Fruit fly (Drosophila melanogaster): ENCODE data around the gene CG31457.

CG31457 gene

DNA sequence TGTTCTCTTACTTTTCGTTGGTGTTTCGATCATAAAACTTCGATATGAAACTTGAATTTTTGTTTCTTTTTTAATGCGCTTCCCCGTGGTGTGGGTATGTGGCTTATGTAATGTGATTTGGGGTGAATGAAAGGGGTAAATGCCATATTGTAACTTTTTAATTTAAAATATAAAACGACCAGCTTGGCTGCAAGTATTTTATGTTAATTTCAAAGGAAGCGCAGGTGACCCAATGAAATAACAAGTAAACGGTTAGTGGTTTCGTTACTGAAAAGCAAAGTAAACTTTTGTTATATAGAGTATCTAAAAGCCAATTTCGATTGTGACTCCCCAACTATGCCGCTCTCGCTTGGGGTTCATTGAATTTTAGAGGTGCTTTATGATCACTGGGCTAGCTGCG lies 16.9 kb upstream of the CG31457 start (continued):
- TF ChIP-seq Gug (GFP tag; IDR thresholded peaks at IDR 0.05) (no peak), vri (GFP tag; optimal IDR thresholded peaks at IDR 0.05) (peak; percentile 5), achi (GFP tag; optimal IDR thresholded peaks at IDR 0.05) (peak; percentile 11), CG31627 (GFP tag; optimal IDR thresholded peaks at IDR 0.05) (peak; percentile 26)

DNA sequence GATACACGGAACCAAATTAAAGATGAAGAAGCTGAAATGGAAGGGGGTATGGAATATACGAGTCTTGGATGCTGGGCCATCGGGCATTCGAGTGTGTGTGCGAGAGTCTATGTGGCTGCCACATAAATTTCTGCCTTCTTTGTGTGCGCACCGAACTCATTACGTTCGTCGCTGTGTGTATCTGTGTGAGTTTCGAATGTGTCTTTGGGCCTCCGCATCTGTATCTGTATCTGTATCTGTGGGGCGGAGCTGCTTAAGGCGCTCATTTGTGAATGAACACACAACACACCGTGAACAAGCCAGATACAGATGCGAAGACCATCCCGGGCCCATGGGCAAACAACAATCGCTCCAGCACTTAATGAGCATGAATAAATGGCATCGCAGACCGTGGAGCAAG lies 15.7 kb upstream of the CG31457 start:
- no peak for TF ChIP-seq eg (GFP tag; IDR thresholded peaks at IDR 0.05)
- TF ChIP-seq CG3919 (GFP tag; optimal IDR thresholded peaks at IDR 0.05), result no peak
- TF ChIP-seq fkh (GFP tag; optimal IDR thresholded peaks at IDR 0.05), result no peak
- TF ChIP-seq Sox15 (GFP tag; optimal IDR thresholded peaks at IDR 0.05), result no peak

DNA sequence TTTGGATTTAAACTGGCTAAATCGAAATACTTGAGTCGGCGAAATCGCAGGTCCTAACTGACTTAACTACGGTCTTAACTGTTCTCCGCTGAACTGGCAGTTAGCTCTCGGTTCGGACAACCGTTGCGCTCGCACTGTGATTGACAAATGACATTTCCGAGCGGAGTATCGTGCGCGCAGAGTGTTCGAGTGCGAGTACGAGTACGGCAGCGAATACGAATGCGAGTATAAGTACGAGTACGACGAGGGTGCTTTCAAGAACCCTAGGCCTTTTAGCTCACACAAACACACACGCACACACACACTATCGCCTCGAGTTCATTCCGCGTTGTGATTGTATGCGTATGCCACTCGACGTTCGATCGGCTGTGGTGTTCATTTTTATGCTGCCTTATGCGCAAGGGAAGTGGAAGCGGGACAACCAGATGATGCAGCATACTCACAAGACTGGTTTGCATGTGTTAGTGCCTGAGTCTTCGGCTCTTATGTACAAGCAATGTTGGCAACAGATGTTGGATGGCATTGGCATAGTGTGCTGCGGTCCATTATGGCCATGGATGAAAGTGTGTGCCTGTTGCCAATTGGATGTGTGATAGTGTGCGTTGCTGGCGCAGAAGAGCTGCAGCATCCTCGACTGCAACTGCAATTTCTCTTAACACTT lies 14.0 kb upstream of the CG31457 start, which contains the start of gene hh:
Gene hh (minus strand): TSS at position 229 of the 661 bp plus-strand sequence.
- TF ChIP-seq Eip78C (GFP tag) (peak; percentile 59), topi (GFP tag; optimal IDR thresholded peaks at IDR 0.05) (no peak), net (GFP tag; optimal IDR thresholded peaks at IDR 0.05) (no peak), fkh (GFP tag; optimal IDR thresholded peaks at IDR 0.05) (peak; percentile 4), ss (GFP tag; optimal IDR thresholded peaks at IDR 0.05) (peak; percentile 15 to 40), Blimp-1 (GFP tag; optimal IDR thresholded peaks at IDR 0.05) (peak; percentile 57), CG8119 (GFP tag; IDR thresholded peaks at IDR 0.05) (0 out of 3 replicates have a peak, but pooled peaks have one; percentile 16), CG11902 (GFP tag; optimal IDR thresholded peaks at IDR 0.05) (no peak), vri (GFP tag; optimal IDR thresholded peaks at IDR 0.05) (peak; percentile 19), CG4318 (GFP tag; optimal IDR thresholded peaks at IDR 0.05) (no peak), Met (GFP tag; optimal IDR thresholded peaks at IDR 0.05) (no peak), dac (GFP tag; optimal IDR thresholded peaks at IDR 0.05) (no peak), dsx (GFP tag; optimal IDR thresholded peaks at IDR 0.05; ENCODE audit: poor library complexity, severe bottlenecking) (peak; percentile 9), Ets21C (GFP tag; optimal IDR thresholded peaks at IDR 0.05) (no peak)

DNA sequence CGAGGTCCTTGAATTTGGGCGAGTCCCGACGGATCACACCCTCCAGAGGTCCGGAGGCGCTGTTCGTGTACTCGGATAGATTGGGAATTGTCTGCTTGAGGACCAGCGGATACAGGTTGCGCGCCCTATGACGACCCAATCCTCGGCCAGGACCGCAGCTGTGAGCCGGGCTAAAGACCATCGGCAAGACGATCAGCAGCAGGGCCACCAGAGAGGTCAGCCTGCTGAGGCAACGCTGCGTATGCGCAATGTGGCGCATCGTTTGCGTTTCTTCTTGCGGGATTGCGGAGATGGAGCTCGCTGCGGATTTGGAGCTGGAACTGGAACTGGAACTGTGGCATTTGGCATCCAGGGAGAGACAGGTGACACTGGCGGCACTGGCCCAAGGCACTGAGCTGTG lies 13.3 kb upstream of the CG31457 start:
- no peak for TF ChIP-seq CG11762 (GFP tag; optimal IDR thresholded peaks at IDR 0.05; ENCODE audit: insufficient read depth)
- no peak for TF ChIP-seq CG31627 (GFP tag; optimal IDR thresholded peaks at IDR 0.05)
- TF ChIP-seq dac (GFP tag; optimal IDR thresholded peaks at IDR 0.05), result no peak
- TF ChIP-seq acj6 (GFP tag; optimal IDR thresholded peaks at IDR 0.05), result no peak
- TF ChIP-seq Sox15 (GFP tag; optimal IDR thresholded peaks at IDR 0.05), result no peak
- no peak for TF ChIP-seq Hr38 (GFP tag; optimal IDR thresholded peaks at IDR 0.05)
- TF ChIP-seq pdm3 (GFP tag; optimal IDR thresholded peaks at IDR 0.05), result no peak
- TF ChIP-seq Ets96B (tag; optimal IDR thresholded peaks at IDR 0.05), result no peak
- no peak for TF ChIP-seq CG10669 (GFP tag; optimal IDR thresholded peaks at IDR 0.05)
- no peak for TF ChIP-seq ss (GFP tag; optimal IDR thresholded peaks at IDR 0.05)
- no peak for TF ChIP-seq Gug (GFP tag; IDR thresholded peaks at IDR 0.05)
- no peak for TF ChIP-seq CG8119 (GFP tag; IDR thresholded peaks at IDR 0.05)
- no peak for TF ChIP-seq CG1621 (tag; optimal IDR thresholded peaks at IDR 0.05)
- no peak for TF ChIP-seq spab (GFP tag; optimal IDR thresholded peaks at IDR 0.05)
- TF ChIP-seq lz (GFP tag; optimal IDR thresholded peaks at IDR 0.05), result no peak
- no peak for TF ChIP-seq Eip75B (GFP tag; optimal IDR thresholded peaks at IDR 0.05)
- TF ChIP-seq CG3919 (GFP tag; optimal IDR thresholded peaks at IDR 0.05), result no peak
- no peak for TF ChIP-seq Hr39 (GFP tag; optimal IDR thresholded peaks at IDR 0.05)

DNA sequence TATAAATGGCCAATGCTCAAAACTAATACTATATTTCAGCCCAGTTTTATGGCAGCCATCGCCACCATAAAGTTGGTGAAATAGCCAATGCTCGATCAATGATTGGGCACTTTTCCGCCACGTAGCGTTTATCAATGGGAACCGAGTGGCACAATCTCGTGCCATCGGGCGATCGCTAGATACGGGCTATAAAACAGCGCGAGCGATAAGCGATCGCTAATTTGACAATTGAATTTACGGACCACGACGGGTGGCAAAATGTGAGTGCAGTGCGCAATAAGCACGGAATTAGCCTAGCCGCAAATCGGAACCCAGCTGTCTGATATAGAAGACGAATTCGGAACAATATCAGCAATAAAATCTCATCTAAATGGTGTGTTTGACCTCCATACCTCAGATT lies 12.5 kb upstream of the CG31457 start:
- TF ChIP-seq acj6 (GFP tag; optimal IDR thresholded peaks at IDR 0.05) (no peak), Hr38 (GFP tag; optimal IDR thresholded peaks at IDR 0.05) (no peak), vri (GFP tag; optimal IDR thresholded peaks at IDR 0.05) (peak; percentile 26), CG8632 (GFP tag; optimal IDR thresholded peaks at IDR 0.05) (no peak)

All from whole organism, prepupa.